Worm (Caenorhabditis elegans) whole organism, young adult: ENCODE results near the gene ZK512.8.
A peak's percentile ranks its signal among the peaks of the same experiment; 100 is the strongest.

ENCODE experiments used
- B0035.1 ChIP-seq: sonication (generic microtip); optimal IDR thresholded peaks from 2 replicates; lab custom pipeline; 2016; ENCODE audit warnings: missing genetic modification characterization, mild to moderate bottlenecking, missing compliant biosample characterization, missing genotype, missing genetic modification reagents
- F55B11.4 ChIP-seq: sonication (generic microtip); optimal IDR thresholded peaks from 2 replicates; lab custom pipeline; 2016; ENCODE audit warnings: missing compliant biosample characterization, missing genetic modification characterization, borderline replicate concordance; ENCODE audit not compliant: insufficient read depth
- F57A8.1 ChIP-seq: fragments of 200-800 bp; sonication (Bioruptor generic); optimal IDR thresholded peaks from 2 replicates; lab custom pipeline; 2018; ENCODE audit warnings: mild to moderate bottlenecking, missing genetic modification characterization, moderate library complexity, missing compliant biosample characterization
- K11D2.4 ChIP-seq: fragments of 200-800 bp; sonication (Bioruptor generic); IDR thresholded peaks from 2 replicates; pipeline ENCODE4 v1.3.6; 2022; ENCODE audit warnings: missing genetic modification reagents, missing genetic modification characterization, missing compliant biosample characterization
- Y53F4B.3 ChIP-seq: fragments of 200-800 bp; sonication (Bioruptor generic); IDR thresholded peaks from 2 replicates; pipeline ENCODE4 v1.3.6; 2022; ENCODE audit warnings: missing genetic modification reagents, missing genetic modification characterization, missing compliant biosample characterization
- Y67H2A.10 ChIP-seq: fragments of 200-800 bp; sonication (Bioruptor generic); conservative IDR thresholded peaks from 2 replicates; pipeline ENCODE4 v1.3.6; 2022; ENCODE audit warnings: missing genetic modification reagents, missing genetic modification characterization, missing compliant biosample characterization
- attf-3 ChIP-seq: fragments of 200-800 bp; sonication (Bioruptor generic); conservative IDR thresholded peaks from 2 replicates; pipeline ENCODE4 v1.3.6; 2022; ENCODE audit warnings: missing genetic modification reagents, missing genetic modification characterization, missing compliant biosample characterization
- ccch-3 ChIP-seq: fragments of 200-800 bp; sonication (Bioruptor generic); optimal IDR thresholded peaks from 2 replicates; lab custom pipeline; 2018; ENCODE audit warnings: mild to moderate bottlenecking, missing genetic modification characterization, missing compliant biosample characterization
- cebp-1 ChIP-seq, 2 experiments: fragments of 200-800 bp in 1 of 2; sonication (Bioruptor generic) in 1 of 2; sonication (generic microtip) in 1 of 2; IDR thresholded peaks in 1 of 2; optimal IDR thresholded peaks in 1 of 2; 2 replicates each; pipeline versions ENCODE4 v1.3.6 to Lab custom; 2017 to 2022; ENCODE audit warnings: missing compliant biosample characterization in 2 of 2, missing genetic modification characterization in 2 of 2, mild to moderate bottlenecking in 1 of 2, missing genetic modification reagents in 1 of 2, moderate library complexity in 1 of 2
- cebp-2 ChIP-seq: fragments of 200-800 bp; sonication (Bioruptor generic); IDR thresholded peaks from 2 replicates; pipeline ENCODE4 v1.3.6; 2022; ENCODE audit warnings: missing genetic modification characterization, missing compliant biosample characterization
- ceh-58 ChIP-seq: fragments of 200-800 bp; sonication (Bioruptor generic); IDR thresholded peaks from 2 replicates; pipeline ENCODE4 v1.3.6; 2022; ENCODE audit warnings: missing genetic modification characterization, missing compliant biosample characterization
- ceh-91 ChIP-seq: fragments of 200-800 bp; sonication (Bioruptor generic); IDR thresholded peaks from 2 replicates; pipeline ENCODE4 v1.3.6; 2022; ENCODE audit warnings: missing genetic modification reagents, missing genetic modification characterization, missing compliant biosample characterization
- chd-7 ChIP-seq: sonication (generic microtip); optimal IDR thresholded peaks from 2 replicates; lab custom pipeline; 2016; ENCODE audit warnings: mild to moderate bottlenecking, missing genetic modification characterization, moderate library complexity, missing compliant biosample characterization
- die-1 ChIP-seq: sonication (generic microtip); optimal IDR thresholded peaks from 2 replicates; lab custom pipeline; 2016; ENCODE audit warnings: missing genotype, mild to moderate bottlenecking, missing genetic modification characterization, missing compliant biosample characterization
- dpl-1 ChIP-seq: fragments of 150-350 bp; optimal IDR thresholded peaks from 2 replicates; lab custom pipeline; 2014; ENCODE audit warnings: missing biosample characterization, missing genetic modification reagents, missing genetic modification characterization
- egl-18 ChIP-seq: fragments of 200-800 bp; sonication (Bioruptor generic); IDR thresholded peaks from 2 replicates; pipeline ENCODE4 v1.3.6; 2022; ENCODE audit warnings: missing genetic modification reagents, missing genetic modification characterization, missing compliant biosample characterization
- ets-4 ChIP-seq: fragments of 200-800 bp; sonication (Bioruptor generic); optimal IDR thresholded peaks from 2 replicates; lab custom pipeline; 2018; ENCODE audit warnings: mild to moderate bottlenecking, missing genetic modification characterization, missing compliant biosample characterization
- him-1 ChIP-seq: sonication (generic microtip); optimal IDR thresholded peaks from 2 replicates; lab custom pipeline; 2016; ENCODE audit warnings: missing genotype, missing genetic modification reagents, missing genetic modification characterization, missing compliant biosample characterization
- hmg-1.2 ChIP-seq: fragments of 200-800 bp; sonication (Bioruptor generic); IDR thresholded peaks from 2 replicates; pipeline ENCODE4 v1.3.6; 2022; ENCODE audit warnings: missing genetic modification reagents, missing genetic modification characterization, missing compliant biosample characterization
- let-607 ChIP-seq, 2 experiments: fragments of 200-800 bp in 1 of 2; sonication (Bioruptor generic) in 1 of 2; sonication (generic microtip) in 1 of 2; optimal IDR thresholded peaks; 2 replicates each; lab custom pipeline; 2016 to 2018; ENCODE audit warnings: mild to moderate bottlenecking in 2 of 2, missing compliant biosample characterization in 2 of 2, missing genetic modification characterization in 2 of 2, moderate library complexity in 2 of 2, missing genotype in 1 of 2
- lin-26 ChIP-seq: fragments of 200-800 bp; sonication (Bioruptor generic); IDR thresholded peaks from 2 replicates; pipeline ENCODE4 v1.3.6; 2022; ENCODE audit warnings: missing genetic modification reagents, missing genetic modification characterization, missing compliant biosample characterization
- lin-35 ChIP-seq, 3 experiments: fragments of 150-350 bp in 2 of 3; sonication (generic microtip) in 1 of 3; optimal IDR thresholded peaks; 2 replicates each; lab custom pipeline; 2014 to 2018; ENCODE audit warnings: missing biosample characterization in 3 of 3, missing genetic modification characterization in 3 of 3, missing genetic modification reagents in 3 of 3
- lin-54 ChIP-seq: fragments of 200-800 bp; sonication (Bioruptor generic); optimal IDR thresholded peaks from 2 replicates; lab custom pipeline; 2018; ENCODE audit warnings: mild to moderate bottlenecking, missing genetic modification characterization, missing compliant biosample characterization
- lsl-1 ChIP-seq: fragments of 200-800 bp; sonication (Bioruptor generic); optimal IDR thresholded peaks from 2 replicates; lab custom pipeline; 2018; ENCODE audit warnings: mild to moderate bottlenecking, missing genetic modification characterization, moderate library complexity, missing compliant biosample characterization
- madf-6 ChIP-seq: fragments of 200-800 bp; sonication (Bioruptor generic); IDR thresholded peaks from 2 replicates; pipeline ENCODE4 v1.3.6; 2022; ENCODE audit warnings: missing genetic modification reagents, missing genetic modification characterization, missing compliant biosample characterization
- madf-8 ChIP-seq: fragments of 200-800 bp; sonication (Bioruptor generic); conservative IDR thresholded peaks from 2 replicates; pipeline ENCODE4 v1.3.6; 2022; ENCODE audit warnings: missing genetic modification reagents, missing genetic modification characterization, missing compliant biosample characterization
- mes-4 ChIP-seq: sonication (generic microtip); optimal IDR thresholded peaks from 2 replicates; lab custom pipeline; 2016; ENCODE audit warnings: missing genotype, missing genetic modification characterization, missing compliant biosample characterization
- nhr-27 ChIP-seq: fragments of 200-800 bp; sonication (Bioruptor generic); optimal IDR thresholded peaks from 2 replicates; lab custom pipeline; 2018; ENCODE audit warnings: mild to moderate bottlenecking, missing genetic modification characterization, moderate library complexity, missing compliant biosample characterization
- rcor-1 ChIP-seq: fragments of 200-800 bp; sonication (Bioruptor generic); IDR thresholded peaks from 2 replicates; pipeline ENCODE4 v1.3.6; 2022; ENCODE audit warnings: missing genetic modification reagents, missing genetic modification characterization, missing compliant biosample characterization
- rec-8 ChIP-seq, 2 experiments: sonication (generic microtip); optimal IDR thresholded peaks; 2 replicates each; lab custom pipeline; 2016; ENCODE audit warnings: mild to moderate bottlenecking in 2 of 2, missing genetic modification characterization in 2 of 2, missing genetic modification reagents in 2 of 2, missing genotype in 2 of 2, missing biosample characterization in 1 of 2, missing compliant biosample characterization in 1 of 2, moderate library complexity in 1 of 2
- repo-1 ChIP-seq: sonication (generic microtip); optimal IDR thresholded peaks from 2 replicates; lab custom pipeline; 2017; ENCODE audit warnings: mild to moderate bottlenecking, missing genetic modification characterization, missing compliant biosample characterization
- sea-2 ChIP-seq: fragments of 200-800 bp; sonication (Bioruptor generic); IDR thresholded peaks from 2 replicates; pipeline ENCODE4 v1.3.6; 2022; ENCODE audit warnings: missing genetic modification characterization, missing compliant biosample characterization
- snpc-1.1 ChIP-seq: sonication (generic microtip); optimal IDR thresholded peaks from 2 replicates; lab custom pipeline; 2017; ENCODE audit warnings: missing genetic modification characterization, mild to moderate bottlenecking, missing compliant biosample characterization, antibody characterized with exemption, moderate library complexity, missing genotype, missing genetic modification reagents; ENCODE audit not compliant: insufficient read depth
- snpc-3.4 ChIP-seq: sonication (generic microtip); optimal IDR thresholded peaks from 2 replicates; lab custom pipeline; 2017; ENCODE audit warnings: missing genetic modification characterization, mild to moderate bottlenecking, missing compliant biosample characterization, antibody characterized with exemption, moderate library complexity, missing genotype, missing genetic modification reagents
- tbp1 ChIP-seq: fragments of 200-800 bp; sonication (Bioruptor generic); optimal IDR thresholded peaks from 2 replicates; lab custom pipeline; 2018; ENCODE audit warnings: mild to moderate bottlenecking, missing genetic modification characterization, missing compliant biosample characterization
- xnd-1 ChIP-seq: sonication (generic microtip); optimal IDR thresholded peaks from 2 replicates; lab custom pipeline; 2016; ENCODE audit warnings: missing genotype, missing genetic modification reagents, missing genetic modification characterization, missing compliant biosample characterization
- ztf-28 ChIP-seq: fragments of 200-800 bp; sonication (Bioruptor generic); IDR thresholded peaks from 2 replicates; pipeline ENCODE4 v1.3.6; 2022; ENCODE audit warnings: missing genetic modification reagents, missing genetic modification characterization, missing compliant biosample characterization

ZK512.8 gene

DNA sequence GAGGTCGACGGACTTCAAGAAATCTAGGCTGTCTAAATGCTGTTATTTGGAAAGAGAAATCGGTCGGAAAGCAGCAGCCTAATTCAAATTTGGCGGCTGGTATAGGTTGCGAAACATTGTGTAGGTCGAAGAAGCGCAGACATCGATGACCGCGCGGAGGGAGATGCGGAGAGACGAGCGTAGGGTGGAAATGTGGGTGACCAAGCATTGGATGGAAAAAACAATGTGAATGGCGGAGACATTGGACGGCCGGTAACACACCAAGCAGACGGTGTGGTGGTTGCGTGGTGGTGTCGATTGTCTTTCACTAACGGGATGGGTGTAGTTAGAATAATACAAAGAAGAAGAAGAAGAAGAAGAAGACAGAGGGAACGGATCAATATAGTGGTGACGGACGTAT is 33.4 kb upstream of the ZK512.8 start:
- TF ChIP-seq lin-35 (GFP tag; optimal IDR thresholded peaks at IDR 0.05; lab: Kevin White, UChicago) (no peak), hmg-1.2 (GFP tag; lab: Robert Waterston, UW) (peak; percentile 35; the same call in 1 of the 2 replicates), F55B11.4 (no peak), repo-1 (tag; lab: Kevin White, UChicago) (no peak), madf-6 (no peak), ccch-3 (GFP tag; lab: Kevin White, UChicago) (no peak), him-1 (no peak)

- TF ChIP-seq Y67H2A.10 (GFP tag; lab: Robert Waterston, UW), result no peak
- TF ChIP-seq xnd-1 (tag; lab: Kevin White, UChicago), result no peak
- no peak for TF ChIP-seq K11D2.4 (GFP tag; lab: Robert Waterston, UW)
- no peak for TF ChIP-seq rec-8 (tag; optimal IDR thresholded peaks at IDR 0.05; lab: Kevin White, UChicago)
- TF ChIP-seq lin-54 (GFP tag; lab: Kevin White, UChicago), result no peak
- TF ChIP-seq dpl-1 (GFP tag; lab: Kevin White, UChicago), result no peak
- no peak for TF ChIP-seq snpc-3.4
- TF ChIP-seq lin-26 (GFP tag; lab: Robert Waterston, UW), result no peak
- TF ChIP-seq B0035.1 (tag; lab: Kevin White, UChicago), result no peak
- no peak for TF ChIP-seq ceh-58 (GFP tag; lab: Robert Waterston, UW)
- TF ChIP-seq madf-6, result no peak
- TF ChIP-seq die-1 (tag; lab: Kevin White, UChicago), result no peak
- no peak for TF ChIP-seq ztf-28
- no peak for TF ChIP-seq ets-4 (GFP tag; lab: Kevin White, UChicago)
- TF ChIP-seq madf-8 (GFP tag; lab: Robert Waterston, UW), result no peak
- TF ChIP-seq cebp-2 (GFP tag; lab: Robert Waterston, UW), result no peak
- no peak for TF ChIP-seq ceh-91 (GFP tag; lab: Robert Waterston, UW)
- TF ChIP-seq attf-3 (GFP tag; lab: Robert Waterston, UW), result no peak
- no peak for TF ChIP-seq tbp1
- TF ChIP-seq, all 124 proteins: peak for 0
These were observed 31.8 kb upstream of the ZK512.8 start for ce11 chrIII:9114076-9114475.

- TF ChIP-seq let-607 (tag; optimal IDR thresholded peaks at IDR 0.05; lab: Kevin White, UChicago), result no peak
- no peak for TF ChIP-seq egl-18 (GFP tag; lab: Robert Waterston, UW)
- TF ChIP-seq attf-3 (GFP tag; lab: Robert Waterston, UW), result no peak
- TF ChIP-seq him-1, result no peak
- TF ChIP-seq lsl-1 (GFP tag; lab: Kevin White, UChicago), result no peak
- no peak for TF ChIP-seq repo-1 (tag; lab: Kevin White, UChicago)
- no peak for TF ChIP-seq ccch-3 (GFP tag; lab: Kevin White, UChicago)
- no peak for TF ChIP-seq F57A8.1
- TF ChIP-seq xnd-1 (tag; lab: Kevin White, UChicago), result no peak
- no peak for TF ChIP-seq madf-8 (GFP tag; lab: Robert Waterston, UW)
- no peak for TF ChIP-seq cebp-1 (GFP tag; IDR thresholded peaks at IDR 0.05; lab: Robert Waterston, UW)
- TF ChIP-seq cebp-1 (tag; optimal IDR thresholded peaks at IDR 0.05; lab: Kevin White, UChicago), result no peak
- no peak for TF ChIP-seq madf-6
- no peak for TF ChIP-seq chd-7 (tag; lab: Kevin White, UChicago)
- no peak for TF ChIP-seq Y53F4B.3 (GFP tag; lab: Robert Waterston, UW)
- no peak for TF ChIP-seq mes-4 (tag; lab: Kevin White, UChicago)
- no peak for TF ChIP-seq nhr-27 (tag; lab: Kevin White, UChicago)
- TF ChIP-seq sea-2 (GFP tag; lab: Robert Waterston, UW), result no peak
- no peak for TF ChIP-seq snpc-1.1 (tag; lab: Kevin White, UChicago)
- no peak for TF ChIP-seq dpl-1 (GFP tag; lab: Kevin White, UChicago)
- no peak for TF ChIP-seq rcor-1 (GFP tag; lab: Robert Waterston, UW)
- TF ChIP-seq, all 124 proteins: peak for 0
These were observed 31.2 kb upstream of the ZK512.8 start, which contains the start of gene ZK512.1 for ce11 chrIII:9114649-9115048. Gene ZK512.1 (plus strand): TSS chrIII:9114949.
